Worm (Caenorhabditis elegans) whole organism, early embryonic: ENCODE data around the gene K11D12.6.

Source experiments
- B0310.2 ChIP-seq: sonication (generic microtip); optimal IDR thresholded peaks from 2 replicates; lab custom pipeline; 2016; ENCODE audit warnings: mild to moderate bottlenecking, missing genetic modification characterization, missing compliant biosample characterization
- F13C5.2 ChIP-seq: sonication (generic microtip); optimal IDR thresholded peaks from 2 replicates; lab custom pipeline; 2017; ENCODE audit warnings: mild to moderate bottlenecking, missing genetic modification characterization, inconsistent platforms, missing compliant biosample characterization
- aly-1 ChIP-seq: sonication (generic microtip); optimal IDR thresholded peaks from 2 replicates; lab custom pipeline; 2016; ENCODE audit warnings: missing genetic modification characterization, missing compliant biosample characterization
- ama-1 ChIP-seq: fragments of 150-350 bp; optimal IDR thresholded peaks from 2 replicates; lab custom pipeline; 2014
- ets-7 ChIP-seq: sonication (generic microtip); optimal IDR thresholded peaks from 2 replicates; lab custom pipeline; 2016; ENCODE audit warnings: missing genotype, missing genetic modification characterization, missing compliant biosample characterization
- flt-1 ChIP-seq: fragments of 200-800 bp; sonication (Bioruptor generic); IDR thresholded peaks from 2 replicates; pipeline ENCODE4 v1.3.6; 2022; ENCODE audit warnings: missing genetic modification characterization, missing compliant biosample characterization
- hmbx-1 ChIP-seq: sonication (generic microtip); optimal IDR thresholded peaks from 2 replicates; lab custom pipeline; 2016; ENCODE audit warnings: mild to moderate bottlenecking, missing genetic modification characterization, missing compliant biosample characterization
- hmg-4 ChIP-seq: fragments of 200-800 bp; sonication (Bioruptor generic); optimal IDR thresholded peaks from 2 replicates; lab custom pipeline; 2018; ENCODE audit warnings: mild to moderate bottlenecking, missing genetic modification characterization, missing compliant biosample characterization
- hnd-1 ChIP-seq: sonication (generic microtip); optimal IDR thresholded peaks from 2 replicates; lab custom pipeline; 2016; ENCODE audit warnings: missing genetic modification characterization, missing compliant biosample characterization
- scrt-1 ChIP-seq: fragments of 200-800 bp; sonication (Bioruptor generic); IDR thresholded peaks from 2 replicates; pipeline ENCODE4 v1.3.6; 2022; ENCODE audit warnings: missing genetic modification characterization, missing compliant biosample characterization
- tbx-11 ChIP-seq: fragments of 200-800 bp; sonication (Bioruptor generic); IDR thresholded peaks from 2 replicates; pipeline ENCODE4 v1.3.6; 2022; ENCODE audit warnings: missing genetic modification characterization, missing compliant biosample characterization
- tbx-37 ChIP-seq: fragments of 200-800 bp; sonication (Bioruptor generic); conservative IDR thresholded peaks from 2 replicates; pipeline ENCODE4 v1.3.6; 2022; ENCODE audit warnings: missing genetic modification reagents, missing genetic modification characterization, missing compliant biosample characterization

ce11 chrV:4995155-4995554, 39.8 kb downstream of the K11D12.6 start, which contains the start of gene ncx-9:
- TF ChIP-seq ama-1 = no peak
- no peak for TF ChIP-seq hmg-4
- no peak for TF ChIP-seq tbx-11 (GFP tag; lab: Robert Waterston, UW)
- TF ChIP-seq hmbx-1 = no peak
- no peak for TF ChIP-seq B0310.2 (tag; lab: Kevin White, UChicago)
- no peak for TF ChIP-seq scrt-1
- TF ChIP-seq hnd-1 = no peak
- TF ChIP-seq tbx-37 (GFP tag; lab: Robert Waterston, UW) = no peak
- TF ChIP-seq F13C5.2 (tag; lab: Kevin White, UChicago) = no peak
- TF ChIP-seq flt-1 (GFP tag; lab: Robert Waterston, UW) = no peak
- TF ChIP-seq aly-1 (tag; lab: Kevin White, UChicago) = no peak
- no peak for TF ChIP-seq ets-7 (tag; lab: Kevin White, UChicago)
